Fruit fly (Drosophila melanogaster) whole organism, adult: Measurements from ENCODE around the gene CG9986.

Experiments
- CG11617 ChIP-seq: fragments of 200-800 bp; sonication (Bioruptor generic); optimal IDR thresholded peaks from 2 replicates; lab custom pipeline; 2017; ENCODE audit warnings: mild to moderate bottlenecking, missing biosample characterization, missing genetic modification reagents, missing genetic modification characterization
- CG12768 ChIP-seq: fragments of 200-800 bp; sonication (Bioruptor generic); optimal IDR thresholded peaks from 2 replicates; lab custom pipeline; 2017; ENCODE audit warnings: missing biosample characterization, missing genetic modification characterization, mild to moderate bottlenecking, moderate library complexity, missing genetic modification reagents
- CG14711 ChIP-seq: fragments of 200-800 bp; sonication (Bioruptor generic); optimal IDR thresholded peaks from 2 replicates; lab custom pipeline; 2018; ENCODE audit warnings: missing biosample characterization, mild to moderate bottlenecking, missing genetic modification characterization, moderate library complexity
- CG1620 ChIP-seq: fragments of 200-800 bp; sonication (Bioruptor generic); optimal IDR thresholded peaks from 2 replicates; lab custom pipeline; 2016; ENCODE audit warnings: missing biosample characterization, missing genetic modification characterization
- CG33017 ChIP-seq: fragments of 200-800 bp; sonication (Bioruptor generic); optimal IDR thresholded peaks from 2 replicates; lab custom pipeline; 2018; ENCODE audit warnings: missing biosample characterization, mild to moderate bottlenecking, missing genetic modification characterization, moderate library complexity
- CG5204 ChIP-seq: fragments of 200-800 bp; sonication (Bioruptor generic); optimal IDR thresholded peaks from 2 replicates; lab custom pipeline; 2016; ENCODE audit warnings: missing biosample characterization, missing genetic modification characterization
- CG7045 ChIP-seq: fragments of 200-800 bp; sonication (Bioruptor generic); optimal IDR thresholded peaks from 2 replicates; lab custom pipeline; 2017; ENCODE audit warnings: missing biosample characterization, mild to moderate bottlenecking, missing genetic modification characterization
- CG7101 ChIP-seq: fragments of 200-800 bp; sonication (Bioruptor generic); optimal IDR thresholded peaks from 2 replicates; lab custom pipeline; 2018; ENCODE audit warnings: missing biosample characterization, mild to moderate bottlenecking, missing genetic modification characterization, moderate library complexity
- Clk ChIP-seq: fragments of 200-800 bp; sonication (Bioruptor generic); optimal IDR thresholded peaks from 2 replicates; lab custom pipeline; 2017; ENCODE audit warnings: missing biosample characterization, missing genetic modification characterization
- Crg-1 ChIP-seq: fragments of 200-800 bp; sonication (Bioruptor generic); optimal IDR thresholded peaks from 2 replicates; lab custom pipeline; 2016; ENCODE audit warnings: missing biosample characterization, missing genetic modification characterization
- Hr96 ChIP-seq: fragments of 200-800 bp; sonication (Bioruptor generic); optimal IDR thresholded peaks from 2 replicates; lab custom pipeline; 2016; ENCODE audit warnings: missing biosample characterization, missing genetic modification characterization
- Mnt ChIP-seq: fragments of 200-800 bp; sonication (Bioruptor generic); optimal IDR thresholded peaks from 2 replicates; lab custom pipeline; 2016; ENCODE audit warnings: missing biosample characterization, mild to moderate bottlenecking, missing genetic modification characterization
- bab1 ChIP-seq: fragments of 200-800 bp; sonication (Bioruptor generic); optimal IDR thresholded peaks from 3 replicates; lab custom pipeline; 2019; ENCODE audit warnings: missing biosample characterization, mild to moderate bottlenecking, missing genetic modification characterization, moderate library complexity
- cic ChIP-seq: fragments of 200-800 bp; sonication (Bioruptor generic); optimal IDR thresholded peaks from 2 replicates; lab custom pipeline; 2017; ENCODE audit warnings: missing biosample characterization, mild to moderate bottlenecking, missing genetic modification characterization, moderate library complexity
- cnc ChIP-seq, 2 experiments: fragments of >200 bp; optimal IDR thresholded peaks; 2 replicates each; lab custom pipeline; 2017
- kay ChIP-seq: fragments of 200-800 bp; sonication (Bioruptor generic); peaks from one replicate; lab custom pipeline; 2016; ENCODE audit warnings: missing biosample characterization, missing genetic modification characterization, borderline replicate concordance
- ovo ChIP-seq: fragments of 200-800 bp; sonication (Bioruptor generic); optimal IDR thresholded peaks from 2 replicates; lab custom pipeline; 2016; ENCODE audit warnings: missing biosample characterization, missing genetic modification characterization
- pad ChIP-seq: fragments of 200-800 bp; sonication (Bioruptor generic); optimal IDR thresholded peaks from 3 replicates; lab custom pipeline; 2017; ENCODE audit warnings: missing biosample characterization, missing genetic modification characterization, mild to moderate bottlenecking, moderate library complexity, missing genetic modification reagents
- tj ChIP-seq: fragments of 200-800 bp; sonication (Bioruptor generic); optimal IDR thresholded peaks from 3 replicates; lab custom pipeline; 2017; ENCODE audit warnings: missing biosample characterization, mild to moderate bottlenecking, missing genetic modification characterization, moderate library complexity
- toe ChIP-seq: fragments of 200-800 bp; sonication (Bioruptor generic); optimal IDR thresholded peaks from 2 replicates; lab custom pipeline; 2016; ENCODE audit warnings: missing biosample characterization, missing genetic modification characterization

Gene CG9986

DNA sequence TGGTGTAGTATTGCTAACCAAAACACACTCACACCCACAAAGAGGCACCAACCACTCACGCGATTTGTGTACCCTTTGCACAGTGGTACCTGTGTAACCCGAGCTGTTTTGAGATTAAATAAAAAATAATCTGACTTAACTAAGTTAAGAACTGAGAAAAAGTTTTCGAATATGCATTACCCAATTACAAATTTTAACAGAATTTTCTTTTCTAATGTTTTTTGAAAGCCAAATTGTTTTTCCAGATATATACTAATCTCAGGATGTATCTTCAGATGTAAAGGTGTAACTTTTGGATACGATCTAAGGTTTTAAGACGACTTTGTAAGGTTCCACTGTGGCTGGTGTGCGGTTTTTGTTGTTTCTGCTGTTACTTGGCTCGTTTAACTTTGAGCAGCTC lies 27.9 kb downstream of the CG9986 start:
- TF ChIP-seq ovo (no peak), CG14711 (tag; lab: Kevin White, UChicago) (peak; percentile 18), bab1 (GFP tag; lab: Kevin White, UChicago) (peak; percentile 75), tj (GFP tag; lab: Kevin White, UChicago) (peak; percentile 12), CG33017 (tag; lab: Kevin White, UChicago) (peak; percentile 10), CG7101 (tag; lab: Kevin White, UChicago) (peak; percentile 32)

DNA sequence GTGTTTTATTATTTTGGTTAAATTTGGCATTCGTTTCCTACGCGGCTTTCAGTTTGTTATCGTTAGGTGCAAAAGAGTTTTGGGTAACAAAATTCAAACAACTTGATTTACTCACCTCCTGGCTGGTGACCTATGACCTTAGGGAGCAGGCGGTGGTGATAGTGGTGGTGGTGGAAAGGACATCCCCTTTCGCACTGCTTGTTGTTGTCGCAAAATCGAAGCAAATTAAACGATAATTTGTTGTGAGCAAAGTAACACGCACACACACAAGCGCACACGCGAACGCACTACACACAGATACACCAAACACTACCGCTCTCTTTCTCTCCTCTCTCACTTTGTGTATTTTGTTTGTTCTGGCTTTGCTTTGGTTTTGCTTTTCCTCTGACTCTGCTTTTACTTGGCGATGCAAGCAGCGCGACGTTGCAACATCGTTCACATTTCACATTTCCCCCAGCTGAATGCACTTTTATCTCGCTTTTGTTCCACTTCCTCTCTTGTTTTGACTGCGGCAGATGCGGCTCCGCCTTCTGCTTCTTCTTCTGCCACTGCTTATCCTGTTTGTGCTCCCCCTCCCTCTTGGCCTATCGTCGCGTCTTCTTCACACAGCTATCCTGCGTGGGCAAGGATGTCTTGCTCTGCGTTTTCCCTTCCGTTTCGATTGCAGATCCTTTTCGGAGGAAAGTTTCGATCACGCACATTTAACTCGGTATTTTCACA lies 28.5 kb downstream of the CG9986 start:
- no peak for TF ChIP-seq cnc (optimal IDR thresholded peaks at IDR 0.05; lab: Kevin White, UChicago)
- peak; percentile 10 for TF ChIP-seq tj (GFP tag; lab: Kevin White, UChicago)
- TF ChIP-seq CG1620 (GFP tag; lab: Kevin White, UChicago), result no peak
- TF ChIP-seq CG33017 (tag; lab: Kevin White, UChicago), result no peak
- no peak for TF ChIP-seq CG7101 (tag; lab: Kevin White, UChicago)
- TF ChIP-seq kay (GFP tag; lab: Kevin White, UChicago), result no peak
- no peak for TF ChIP-seq CG5204 (GFP tag; lab: Kevin White, UChicago)
- TF ChIP-seq Crg-1 (GFP tag; lab: Kevin White, UChicago), result no peak

DNA sequence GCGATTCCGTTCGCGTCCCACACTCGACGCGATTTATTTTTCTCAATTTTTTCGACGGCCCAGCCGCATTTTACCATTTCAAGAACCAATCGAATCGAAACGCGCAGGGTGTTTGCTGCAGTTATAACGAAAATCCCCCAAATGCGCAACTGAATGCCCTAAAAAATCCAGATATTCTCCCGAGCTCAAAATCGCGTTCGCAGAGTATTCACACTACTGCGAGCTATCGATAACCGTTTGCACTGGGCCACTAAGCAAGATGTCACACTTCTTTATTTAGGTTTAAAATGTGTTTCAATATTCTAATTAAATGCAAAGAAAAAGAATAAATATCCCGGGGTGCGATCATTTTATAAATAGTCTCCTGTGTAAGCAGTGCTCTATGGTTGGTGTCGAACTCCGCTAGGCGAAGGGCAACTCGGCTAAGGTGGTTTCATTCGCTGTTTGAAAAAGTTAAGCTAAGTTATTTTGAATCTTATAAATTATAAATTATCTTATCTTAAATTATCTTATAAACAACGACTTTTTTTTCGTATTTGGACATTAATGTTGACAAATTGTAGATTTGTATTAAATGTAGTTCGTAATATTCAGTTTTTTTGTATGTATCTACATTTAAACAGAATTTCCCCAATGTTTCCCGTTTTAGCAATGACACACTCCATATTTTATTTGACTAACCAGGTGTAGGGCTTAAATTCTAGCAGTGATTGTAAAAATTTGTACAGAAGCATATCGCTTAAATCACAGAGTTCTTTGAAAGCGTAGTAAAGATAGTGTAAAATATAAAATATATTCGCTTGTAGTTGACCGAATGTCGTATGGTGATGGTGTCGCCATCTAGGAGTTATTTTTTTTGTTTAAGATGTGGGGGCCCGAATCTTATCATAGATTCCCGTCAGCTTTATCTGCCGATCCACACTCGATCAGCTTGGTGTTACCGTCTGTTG lies 29.4 kb downstream of the CG9986 start, which contains the start of gene CG10011:
CG10011 (minus strand) TSS at position 119 of the 950 bp plus-strand sequence.
- TF ChIP-seq Crg-1 (GFP tag; lab: Kevin White, UChicago) (no peak), bab1 (GFP tag; lab: Kevin White, UChicago) (no peak), cic (GFP tag; lab: Kevin White, UChicago) (no peak), pad (GFP tag; lab: Kevin White, UChicago) (no peak), CG1620 (GFP tag; lab: Kevin White, UChicago) (no peak), Clk (GFP tag; lab: Kevin White, UChicago) (no peak), tj (GFP tag; lab: Kevin White, UChicago) (no peak), cnc (optimal IDR thresholded peaks at IDR 0.05; lab: Kevin White, UChicago) (no peak), CG33017 (tag; lab: Kevin White, UChicago) (no peak), Mnt (GFP tag; lab: Kevin White, UChicago) (no peak)

DNA sequence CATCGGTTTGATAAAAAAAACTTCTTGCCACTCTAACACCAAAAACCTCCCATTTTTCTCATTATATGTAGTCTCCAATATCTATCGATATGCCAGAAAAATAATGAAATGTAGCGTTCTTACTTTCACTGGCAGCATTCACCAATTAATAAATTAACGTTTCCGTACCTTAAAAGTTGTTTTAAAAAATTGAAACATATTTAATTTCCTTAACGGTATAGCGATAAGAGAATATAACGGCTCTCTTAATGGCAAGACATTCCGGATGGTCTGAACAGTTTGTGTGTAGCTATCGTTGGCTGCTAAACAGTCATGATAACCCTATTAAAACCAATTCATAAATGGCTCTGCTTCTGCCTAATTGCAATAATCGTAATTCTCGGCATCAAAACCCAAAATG lies 30.2 kb downstream of the CG9986 start, which contains the start of gene CG9988:
CG9988 (plus strand) TSS at position 301 of the 400 bp plus-strand sequence.
- TF ChIP-seq CG11617 (GFP tag; lab: Kevin White, UChicago), result no peak
- no peak for TF ChIP-seq cnc (optimal IDR thresholded peaks at IDR 0.05; lab: Kevin White, UChicago)
- TF ChIP-seq CG33017 (tag; lab: Kevin White, UChicago), result no peak
- TF ChIP-seq CG12768 (GFP tag; lab: Kevin White, UChicago), result no peak
- TF ChIP-seq cic (GFP tag; lab: Kevin White, UChicago), result no peak
- no peak for TF ChIP-seq CG1620 (GFP tag; lab: Kevin White, UChicago)
- TF ChIP-seq Hr96 (GFP tag; lab: Kevin White, UChicago), result no peak
- no peak for TF ChIP-seq bab1 (GFP tag; lab: Kevin White, UChicago)
- TF ChIP-seq tj (GFP tag; lab: Kevin White, UChicago), result no peak
- TF ChIP-seq Clk (GFP tag; lab: Kevin White, UChicago), result no peak
- no peak for TF ChIP-seq Crg-1 (GFP tag; lab: Kevin White, UChicago)
- no peak for TF ChIP-seq kay (GFP tag; lab: Kevin White, UChicago)
- no peak for TF ChIP-seq pad (GFP tag; lab: Kevin White, UChicago)
- TF ChIP-seq toe, result no peak
- no peak for TF ChIP-seq CG7045 (GFP tag; lab: Kevin White, UChicago)
- TF ChIP-seq ovo, result no peak
- TF ChIP-seq CG5204 (GFP tag; lab: Kevin White, UChicago), result no peak

DNA sequence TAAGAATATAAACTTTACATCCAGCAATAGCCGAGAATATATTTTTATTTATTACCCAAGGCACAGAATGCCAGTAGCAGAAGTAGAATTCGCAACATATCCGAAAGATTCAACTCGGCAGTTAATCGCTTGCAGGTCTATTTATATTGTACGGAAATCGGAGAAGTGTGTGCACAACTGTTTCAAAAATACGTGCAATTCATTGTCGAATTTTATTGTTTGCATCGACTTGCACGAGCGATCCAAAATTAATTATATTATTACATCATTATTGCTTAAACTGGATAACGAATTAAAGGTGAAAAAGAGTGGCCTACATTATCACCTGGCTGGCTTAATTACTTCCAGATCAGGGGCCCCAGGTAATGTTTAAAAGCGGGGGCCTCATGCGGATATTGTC lies 36.9 kb downstream of the CG9986 start, which contains the start of gene CG14062:
CG14062 (minus strand) TSS at position 101 of the 400 bp plus-strand sequence.
- TF ChIP-seq CG14711 (tag; lab: Kevin White, UChicago) (no peak), cic (GFP tag; lab: Kevin White, UChicago) (no peak), Clk (GFP tag; lab: Kevin White, UChicago) (no peak), tj (GFP tag; lab: Kevin White, UChicago) (no peak), CG11617 (GFP tag; lab: Kevin White, UChicago) (no peak), Crg-1 (GFP tag; lab: Kevin White, UChicago) (no peak), bab1 (GFP tag; lab: Kevin White, UChicago) (no peak), CG1620 (GFP tag; lab: Kevin White, UChicago) (no peak), cnc (optimal IDR thresholded peaks at IDR 0.05; lab: Kevin White, UChicago) (no peak), CG7045 (GFP tag; lab: Kevin White, UChicago) (no peak), CG7101 (tag; lab: Kevin White, UChicago) (no peak)
